Comparison of ENCODE assay signal across 4 fruit fly cellular contexts in the genomic region with DNA sequence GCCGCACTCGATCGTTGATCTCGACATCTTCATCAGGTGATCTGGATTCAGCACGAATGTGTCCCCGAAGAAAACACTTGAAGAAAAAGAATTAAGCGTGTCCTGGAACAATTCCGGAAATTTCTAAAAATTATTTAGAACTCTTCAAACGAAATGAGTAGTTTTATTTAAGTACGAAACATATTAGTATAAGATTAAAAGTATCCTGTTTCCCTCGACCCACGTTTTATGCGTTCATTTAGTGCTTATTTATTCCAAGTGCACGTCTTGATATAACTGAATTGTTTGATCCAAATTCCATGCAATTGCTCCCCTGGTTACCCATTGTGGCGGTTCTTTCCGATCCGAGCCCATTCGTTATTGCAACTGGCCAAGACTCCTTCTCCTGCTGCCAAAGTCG.
TF ChIP-seq lines count a peak whose summit lies in the region.

No protein-coding gene starts in this region.

- TF ChIP-seq CTCF in whole organism, embryonic (GFP tag; optimal IDR thresholded peaks at IDR 0.05; lab: Kevin White, UChicago): no peak

TF ChIP-seq in whole organism, embryonic, 481 proteins besides CTCF, POLR2A, EP300 and RAD21:
- TF ChIP-seq nau (GFP tag; optimal IDR thresholded peaks at IDR 0.05; lab: Kevin White, UChicago) (no peak), CG32532 (GFP tag; IDR thresholded peaks at IDR 0.05; lab: Robert Waterston, UW) (no peak), sens (GFP tag; lab: Kevin White, UChicago) (peak; percentile 46)

TF ChIP-seq in whole organism, prepupa, 60 proteins besides CTCF, POLR2A, EP300 and RAD21 (continues in another document):
- TF ChIP-seq CG6792 (GFP tag; optimal IDR thresholded peaks at IDR 0.05; lab: Kevin White, UChicago) (peak; percentile 7), esn (GFP tag; optimal IDR thresholded peaks at IDR 0.05; lab: Kevin White, UChicago) (peak; percentile 66), CG32006 (GFP tag; optimal IDR thresholded peaks at IDR 0.05; lab: Kevin White, UChicago) (no peak), Smox (GFP tag; optimal IDR thresholded peaks at IDR 0.05; lab: Kevin White, UChicago) (peak; percentile 47), Hr39 (GFP tag; optimal IDR thresholded peaks at IDR 0.05; lab: Kevin White, UChicago) (peak; percentile 20), Ets21C (GFP tag; optimal IDR thresholded peaks at IDR 0.05; lab: Kevin White, UChicago) (peak; percentile 14), Eip78C (GFP tag; lab: Kevin White, UChicago) (peak; percentile 58), Ets96B (tag; optimal IDR thresholded peaks at IDR 0.05; lab: Kevin White, UChicago) (peak; percentile 25), vri (GFP tag; optimal IDR thresholded peaks at IDR 0.05; lab: Kevin White, UChicago) (peak; percentile 8), topi (GFP tag; optimal IDR thresholded peaks at IDR 0.05; lab: Kevin White, UChicago) (peak; percentile 59), CG7368 (GFP tag; optimal IDR thresholded peaks at IDR 0.05; lab: Kevin White, UChicago) (no peak), CG3919 (GFP tag; optimal IDR thresholded peaks at IDR 0.05; lab: Kevin White, UChicago) (peak; percentile 11), CG8632 (GFP tag; optimal IDR thresholded peaks at IDR 0.05; lab: Kevin White, UChicago) (no peak), dsx (GFP tag; optimal IDR thresholded peaks at IDR 0.05; lab: Kevin White, UChicago; ENCODE audit: poor library complexity, severe bottlenecking) (no peak), svp (GFP tag; lab: Kevin White, UChicago) (peak; percentile 82), CG1621 (tag; optimal IDR thresholded peaks at IDR 0.05; lab: Kevin White, UChicago) (no peak), Sox15 (GFP tag; optimal IDR thresholded peaks at IDR 0.05; lab: Kevin White, UChicago) (no peak), CG6163 (GFP tag; IDR thresholded peaks at IDR 0.05; lab: Robert Waterston, UW) (peak; percentile 42; the same call in 1 of the 3 replicates), CG31627 (GFP tag; optimal IDR thresholded peaks at IDR 0.05; lab: Kevin White, UChicago) (peak; percentile 30), achi (GFP tag; optimal IDR thresholded peaks at IDR 0.05; lab: Kevin White, UChicago) (peak; percentile 4), CG15336 (GFP tag; IDR thresholded peaks at IDR 0.05; lab: Robert Waterston, UW) (no peak), CG10631 (GFP tag; optimal IDR thresholded peaks at IDR 0.05; lab: Kevin White, UChicago) (peak; percentile 24), eg (GFP tag; IDR thresholded peaks at IDR 0.05; lab: Robert Waterston, UW) (no peak), cyc (GFP tag; optimal IDR thresholded peaks at IDR 0.05; lab: Kevin White, UChicago) (peak; percentile 56), Met (GFP tag; optimal IDR thresholded peaks at IDR 0.05; lab: Kevin White, UChicago) (peak; percentile 55), lz (GFP tag; optimal IDR thresholded peaks at IDR 0.05; lab: Kevin White, UChicago) (peak; percentile 41), acj6 (GFP tag; optimal IDR thresholded peaks at IDR 0.05; lab: Kevin White, UChicago) (peak; percentile 16), CG6808 (GFP tag; optimal IDR thresholded peaks at IDR 0.05; lab: Kevin White, UChicago) (no peak)

TF ChIP-seq in whole organism, pupa, 21 proteins besides CTCF, POLR2A, EP300 and RAD21:
- TF ChIP-seq CG14655 (GFP tag; optimal IDR thresholded peaks at IDR 0.05; lab: Kevin White, UChicago) (peak; percentile 18), Pif1B (GFP tag; optimal IDR thresholded peaks at IDR 0.05; lab: Kevin White, UChicago) (no peak), CG9948 (tag; optimal IDR thresholded peaks at IDR 0.05; lab: Kevin White, UChicago) (peak; percentile 14), CG8159 (tag; optimal IDR thresholded peaks at IDR 0.05; lab: Kevin White, UChicago) (peak; percentile 25), EcR (GFP tag; optimal IDR thresholded peaks at IDR 0.05; lab: Kevin White, UChicago) (no peak), CG17806 (tag; optimal IDR thresholded peaks at IDR 0.05; lab: Kevin White, UChicago) (peak; percentile 15)
TF ChIP-seq in whole organism, pupa: peak in this region for 4.

TF ChIP-seq in whole organism, wandering third instar larva, 38 proteins besides CTCF, POLR2A, EP300 and RAD21:
- no peak for TF ChIP-seq Jra (GFP tag; optimal IDR thresholded peaks at IDR 0.05; lab: Kevin White, UChicago)
- peak; percentile 22 for TF ChIP-seq br (GFP tag; optimal IDR thresholded peaks at IDR 0.05; lab: Kevin White, UChicago)
- TF ChIP-seq Mio (GFP tag; optimal IDR thresholded peaks at IDR 0.05; lab: Kevin White, UChicago): no peak
- peak; percentile 0 for TF ChIP-seq Hnf4 (GFP tag; optimal IDR thresholded peaks at IDR 0.05; lab: Kevin White, UChicago)
- peak; percentile 34 for TF ChIP-seq rgr (GFP tag; optimal IDR thresholded peaks at IDR 0.05; lab: Kevin White, UChicago)
- TF ChIP-seq CG32264 (GFP tag; optimal IDR thresholded peaks at IDR 0.05; lab: Kevin White, UChicago): no peak
- no peak for TF ChIP-seq dsf (GFP tag; optimal IDR thresholded peaks at IDR 0.05; lab: Kevin White, UChicago; ENCODE audit: borderline replicate concordance)
- TF ChIP-seq HLH106 (tag; optimal IDR thresholded peaks at IDR 0.05; lab: Kevin White, UChicago): peak; percentile 48
- peak; percentile 24 for TF ChIP-seq psq (GFP tag; optimal IDR thresholded peaks at IDR 0.05; lab: Kevin White, UChicago)
- TF ChIP-seq OdsH (GFP tag; optimal IDR thresholded peaks at IDR 0.05; lab: Kevin White, UChicago): peak; percentile 43
- no peak for TF ChIP-seq CG9705 (GFP tag; optimal IDR thresholded peaks at IDR 0.05; lab: Kevin White, UChicago)
- TF ChIP-seq Sp1 (GFP tag; optimal IDR thresholded peaks at IDR 0.05; lab: Kevin White, UChicago): peak; percentile 18
- no peak for TF ChIP-seq dmrt93B (GFP tag; optimal IDR thresholded peaks at IDR 0.05; lab: Kevin White, UChicago)
- TF ChIP-seq N (GFP tag; optimal IDR thresholded peaks at IDR 0.05; lab: Kevin White, UChicago): no peak
- peak; percentile 61 for TF ChIP-seq h (GFP tag; optimal IDR thresholded peaks at IDR 0.05; lab: Kevin White, UChicago)
- TF ChIP-seq Dfd (GFP tag; optimal IDR thresholded peaks at IDR 0.05; lab: Kevin White, UChicago): no peak
- no peak for TF ChIP-seq dl (GFP tag; optimal IDR thresholded peaks at IDR 0.05; lab: Kevin White, UChicago; ENCODE audit: insufficient read depth in 1 of 2, partially characterized antibody in 2 of 2)
- TF ChIP-seq Myc (optimal IDR thresholded peaks at IDR 0.05; lab: Kevin White, UChicago): no peak
- no peak for TF ChIP-seq usp (GFP tag; optimal IDR thresholded peaks at IDR 0.05; lab: Kevin White, UChicago)
- TF ChIP-seq woc (GFP tag; optimal IDR thresholded peaks at IDR 0.05; lab: Kevin White, UChicago): peak; percentile 25
- peak in 1 of 2 experiments; percentile 45 for TF ChIP-seq foxo (GFP tag; optimal IDR thresholded peaks at IDR 0.05; lab: Kevin White, UChicago)
- peak; percentile 64 for TF ChIP-seq fru (GFP tag; optimal IDR thresholded peaks at IDR 0.05; lab: Kevin White, UChicago)
- no peak for TF ChIP-seq Hr78 (GFP tag; optimal IDR thresholded peaks at IDR 0.05; lab: Kevin White, UChicago)
- TF ChIP-seq Abd-B (GFP tag; optimal IDR thresholded peaks at IDR 0.05; lab: Kevin White, UChicago): no peak
